Worm (Caenorhabditis elegans) whole organism, dauer: ENCODE data around the gene cox-17.

Source experiments
- unc-62 ChIP-seq: sonication (generic microtip); optimal IDR thresholded peaks from 2 replicates; lab custom pipeline; 2017; ENCODE audit warnings: missing biosample characterization, missing genetic modification reagents, missing genetic modification characterization

Gene cox-17

ce11 chrIII:190686-191085, at the start of gene cox-17:
TSS of gene cox-17 (plus strand) at chrIII:190986.
- TF ChIP-seq unc-62 (GFP tag; lab: Kevin White, UChicago): no peak

ce11 chrIII:143121-143520, 47.7 kb upstream of the cox-17 start, which contains the start of gene fbxb-82:
TSS of gene fbxb-82 (minus strand) at chrIII:143221.
- TF ChIP-seq unc-62 (GFP tag; lab: Kevin White, UChicago): no peak

ce11 chrIII:145078-145477, 45.7 kb upstream of the cox-17 start, which contains the start of the genes T17A3.12 and fbxb-83:
TSS of gene T17A3.12 (minus strand) at chrIII:145178.
TSS of gene fbxb-83 (minus strand) at chrIII:145211.
- TF ChIP-seq unc-62 (GFP tag; lab: Kevin White, UChicago): no peak

ce11 chrIII:146369-146768, 44.4 kb upstream of the cox-17 start, which contains the start of gene fbxb-84:
TSS of gene fbxb-84 (minus strand) at chrIII:146469.
- TF ChIP-seq unc-62 (GFP tag; lab: Kevin White, UChicago): no peak

ce11 chrIII:147570-148076, 43.2 kb upstream of the cox-17 start, which contains the start of gene sqst-5:
TSS of gene sqst-5 (minus strand) at chrIII:147620.
- no peak for TF ChIP-seq unc-62 (GFP tag; lab: Kevin White, UChicago)

ce11 chrIII:149132-149531, 41.7 kb upstream of the cox-17 start:
- no peak for TF ChIP-seq unc-62 (GFP tag; lab: Kevin White, UChicago)

- no peak for TF ChIP-seq unc-62 (GFP tag; lab: Kevin White, UChicago)
Observed at ce11 chrIII:151084-151483, 39.7 kb upstream of the cox-17 start.

ce11 chrIII:154168-154567, 36.6 kb upstream of the cox-17 start:
- TF ChIP-seq unc-62 (GFP tag; lab: Kevin White, UChicago): no peak

- no peak for TF ChIP-seq unc-62 (GFP tag; lab: Kevin White, UChicago)
Observed at ce11 chrIII:156645-157044, 34.1 kb upstream of the cox-17 start, which contains the start of the genes zig-13 and ver-1. TSS of gene zig-13 (minus strand) at chrIII:156745. TSS of gene ver-1 (plus strand) at chrIII:156824.

ce11 chrIII:157980-158379, 32.8 kb upstream of the cox-17 start:
- no peak for TF ChIP-seq unc-62 (GFP tag; lab: Kevin White, UChicago)

ce11 chrIII:159149-159548, 31.6 kb upstream of the cox-17 start:
- no peak for TF ChIP-seq unc-62 (GFP tag; lab: Kevin White, UChicago)

- no peak for TF ChIP-seq unc-62 (GFP tag; lab: Kevin White, UChicago)
Observed at ce11 chrIII:159665-160064, 31.1 kb upstream of the cox-17 start.

- no peak for TF ChIP-seq unc-62 (GFP tag; lab: Kevin White, UChicago)
Observed at ce11 chrIII:164775-165174, 26.0 kb upstream of the cox-17 start, which contains the start of gene F40G9.8. TSS of gene F40G9.8 (minus strand) at chrIII:164875.

- no peak for TF ChIP-seq unc-62 (GFP tag; lab: Kevin White, UChicago)
Observed at ce11 chrIII:165390-165789, 25.4 kb upstream of the cox-17 start, which contains the start of gene F40G9.7. TSS of gene F40G9.7 (plus strand) at chrIII:165690.

ce11 chrIII:169478-169877, 21.3 kb upstream of the cox-17 start, which contains the start of gene F40G9.18:
TSS of gene F40G9.18 (minus strand) at chrIII:169578.
- TF ChIP-seq unc-62 (GFP tag; lab: Kevin White, UChicago): no peak

- TF ChIP-seq unc-62 (GFP tag; lab: Kevin White, UChicago): no peak
Observed at ce11 chrIII:171617-172016, 19.2 kb upstream of the cox-17 start, which contains the start of the genes F40G9.9 and F40G9.12. TSS of gene F40G9.9 (minus strand) at chrIII:171717. TSS of gene F40G9.12 (plus strand) at chrIII:171847.

ce11 chrIII:173501-173900, 17.3 kb upstream of the cox-17 start, which contains the start of gene F40G9.19:
TSS of gene F40G9.19 (plus strand) at chrIII:173801.
- TF ChIP-seq unc-62 (GFP tag; lab: Kevin White, UChicago): no peak
